Worm (Caenorhabditis elegans) whole organism, L1 larva: ENCODE results near the gene srw-22.

Source experiments
- C16A3.4 ChIP-seq: fragments of 150-350 bp; optimal IDR thresholded peaks from 2 replicates; lab custom pipeline; 2014; ENCODE audit warnings: missing biosample characterization, missing genetic modification characterization
- Y116A8C.19 ChIP-seq: sonication (generic microtip); optimal IDR thresholded peaks from 2 replicates; lab custom pipeline; 2016; ENCODE audit warnings: missing compliant biosample characterization, missing genetic modification characterization, borderline replicate concordance
- ceh-82 ChIP-seq, 3 experiments: fragments of 150-350 bp in 1 of 3; sonication (generic microtip) in 2 of 3; optimal IDR thresholded peaks; 2 replicates each; lab custom pipeline; 2014 to 2017; ENCODE audit warnings: missing biosample characterization in 3 of 3, missing genetic modification characterization in 3 of 3
- ceh-88 ChIP-seq: fragments of 200-800 bp; sonication (Bioruptor generic); IDR thresholded peaks from 2 replicates; pipeline ENCODE4 v1.3.6; 2022; ENCODE audit warnings: missing genetic modification characterization, missing compliant biosample characterization
- ceh-90 ChIP-seq: sonication (generic microtip); optimal IDR thresholded peaks from 2 replicates; lab custom pipeline; 2016; ENCODE audit warnings: missing genetic modification characterization, missing compliant biosample characterization
- efl-3 ChIP-seq: fragments of 200-800 bp; sonication (Bioruptor generic); optimal IDR thresholded peaks from 2 replicates; lab custom pipeline; 2018; ENCODE audit warnings: mild to moderate bottlenecking, missing genetic modification characterization, missing compliant biosample characterization
- egl-13 ChIP-seq: sonication (generic microtip); optimal IDR thresholded peaks from 2 replicates; lab custom pipeline; 2016; ENCODE audit warnings: missing genotype, missing genetic modification reagents, missing genetic modification characterization, missing compliant biosample characterization
- egl-27 ChIP-seq, 2 experiments: fragments of 150-350 bp in 1 of 2; sonication (generic microtip); optimal IDR thresholded peaks; 3 replicates each; lab custom pipeline; 2017 to 2018; ENCODE audit warnings: missing biosample characterization in 2 of 2, missing genetic modification characterization in 2 of 2, missing genetic modification reagents in 2 of 2
- elt-2 ChIP-seq: sonication (generic microtip); optimal IDR thresholded peaks from 2 replicates; lab custom pipeline; 2016; ENCODE audit warnings: missing genetic modification characterization, mild to moderate bottlenecking, inconsistent platforms, missing compliant biosample characterization, missing genetic modification reagents
- elt-3 ChIP-seq, 6 experiments: fragments of 150-350 bp in 1 of 6; sonication (generic microtip); optimal IDR thresholded peaks; 2 replicates each; lab custom pipeline; 2017 to 2018; ENCODE audit warnings: missing biosample characterization in 6 of 6, missing genetic modification characterization in 6 of 6, inconsistent platforms in 1 of 6
- ets-5 ChIP-seq: fragments of 200-800 bp; sonication (Bioruptor generic); IDR thresholded peaks from 2 replicates; pipeline ENCODE4 v1.3.6; 2022; ENCODE audit warnings: missing genetic modification characterization, missing compliant biosample characterization
- fkh-10 ChIP-seq: sonication (generic microtip); optimal IDR thresholded peaks from 2 replicates; lab custom pipeline; 2017; ENCODE audit warnings: missing biosample characterization, missing genetic modification reagents, missing genetic modification characterization
- fos-1 ChIP-seq: fragments of 150-350 bp; optimal IDR thresholded peaks from 2 replicates; lab custom pipeline; 2014; ENCODE audit warnings: missing biosample characterization, missing genetic modification characterization
- hpl-2 ChIP-seq: fragments of 150-350 bp; optimal IDR thresholded peaks from 2 replicates; lab custom pipeline; 2014; ENCODE audit warnings: missing biosample characterization, missing genetic modification reagents, missing genetic modification characterization
- isw-1 ChIP-seq: fragments of 200-800 bp; sonication (Bioruptor generic); IDR thresholded peaks from 2 replicates; pipeline ENCODE4 v1.3.6; 2022; ENCODE audit warnings: missing genetic modification characterization, missing compliant biosample characterization
- lin-15B ChIP-seq: fragments of 150-350 bp; sonication (generic microtip); optimal IDR thresholded peaks from 3 replicates; lab custom pipeline; 2014; ENCODE audit warnings: missing biosample characterization, missing genetic modification characterization
- lin-35 ChIP-seq, 2 experiments: fragments of 150-350 bp; optimal IDR thresholded peaks; 2 replicates each; lab custom pipeline; 2014; ENCODE audit warnings: missing biosample characterization in 2 of 2, missing genetic modification characterization in 2 of 2, missing genetic modification reagents in 2 of 2
- mef-2 ChIP-seq: fragments of 150-350 bp; optimal IDR thresholded peaks from 2 replicates; lab custom pipeline; 2014; ENCODE audit warnings: missing biosample characterization, missing genetic modification characterization
- mep-1 ChIP-seq: fragments of 150-350 bp; optimal IDR thresholded peaks from 2 replicates; lab custom pipeline; 2014; ENCODE audit warnings: missing biosample characterization, missing genetic modification characterization
- nhr-19 ChIP-seq: fragments of 200-800 bp; sonication (Bioruptor generic); conservative IDR thresholded peaks from 2 replicates; pipeline ENCODE4 v1.3.6; 2022; ENCODE audit warnings: missing genetic modification characterization, missing compliant biosample characterization
- nhr-237 ChIP-seq: fragments of 150-350 bp; optimal IDR thresholded peaks from 2 replicates; lab custom pipeline; 2014; ENCODE audit warnings: missing biosample characterization, missing genetic modification characterization
- nhr-77 ChIP-seq: fragments of 150-350 bp; optimal IDR thresholded peaks from 2 replicates; lab custom pipeline; 2014; ENCODE audit warnings: missing biosample characterization, missing genetic modification characterization
- nhr-90 ChIP-seq: sonication (generic microtip); optimal IDR thresholded peaks from 2 replicates; lab custom pipeline; 2016; ENCODE audit warnings: mild to moderate bottlenecking, missing genetic modification characterization, missing compliant biosample characterization; ENCODE audit not compliant: poor library complexity
- pag-3 ChIP-seq: sonication (generic microtip); optimal IDR thresholded peaks from 2 replicates; lab custom pipeline; 2017; ENCODE audit warnings: missing genetic modification characterization, mild to moderate bottlenecking, missing compliant biosample characterization, antibody characterized with exemption, borderline replicate concordance; ENCODE audit not compliant: insufficient read depth
- pqm-1 ChIP-seq: sonication (generic microtip); optimal IDR thresholded peaks from 3 replicates; lab custom pipeline; 2017; ENCODE audit warnings: missing biosample characterization, missing genetic modification characterization
- rnt-1 ChIP-seq: sonication (generic microtip); optimal IDR thresholded peaks from 2 replicates; lab custom pipeline; 2016; ENCODE audit warnings: mild to moderate bottlenecking, missing genetic modification characterization, moderate library complexity, missing compliant biosample characterization
- skn-1 ChIP-seq: fragments of 150-350 bp; optimal IDR thresholded peaks from 2 replicates; lab custom pipeline; 2014; ENCODE audit warnings: missing biosample characterization, missing genetic modification characterization
- snpc-4 ChIP-seq: fragments of 150-350 bp; optimal IDR thresholded peaks from 2 replicates; lab custom pipeline; 2014; ENCODE audit warnings: missing biosample characterization, missing genetic modification characterization
- sox-4 ChIP-seq: sonication (generic microtip); optimal IDR thresholded peaks from 2 replicates; lab custom pipeline; 2016; ENCODE audit warnings: missing genetic modification characterization, missing compliant biosample characterization
- sptf-1 ChIP-seq: fragments of 150-350 bp; optimal IDR thresholded peaks from 2 replicates; lab custom pipeline; 2014; ENCODE audit warnings: missing biosample characterization, missing genetic modification characterization
- sup-37 ChIP-seq: fragments of 200-800 bp; sonication (Bioruptor generic); optimal IDR thresholded peaks from 2 replicates; lab custom pipeline; 2018; ENCODE audit warnings: mild to moderate bottlenecking, missing genetic modification characterization, missing compliant biosample characterization
- swsn-7 ChIP-seq: sonication (generic microtip); optimal IDR thresholded peaks from 2 replicates; lab custom pipeline; 2016; ENCODE audit warnings: missing genetic modification characterization, missing compliant biosample characterization
- tbx-2 ChIP-seq: sonication (generic microtip); optimal IDR thresholded peaks from 2 replicates; lab custom pipeline; 2016; ENCODE audit warnings: missing genetic modification characterization, missing compliant biosample characterization
- tlp-1 ChIP-seq: fragments of 150-350 bp; optimal IDR thresholded peaks from 2 replicates; lab custom pipeline; 2014; ENCODE audit warnings: missing biosample characterization, missing genetic modification characterization
- zip-4 ChIP-seq: fragments of 200-800 bp; sonication (Bioruptor generic); optimal IDR thresholded peaks from 2 replicates; lab custom pipeline; 2018; ENCODE audit warnings: mild to moderate bottlenecking, missing genetic modification characterization, moderate library complexity, missing compliant biosample characterization
- ztf-4 ChIP-seq: fragments of 150-350 bp; optimal IDR thresholded peaks from 2 replicates; lab custom pipeline; 2014; ENCODE audit warnings: missing biosample characterization, missing genetic modification characterization

srw-22 gene

DNA sequence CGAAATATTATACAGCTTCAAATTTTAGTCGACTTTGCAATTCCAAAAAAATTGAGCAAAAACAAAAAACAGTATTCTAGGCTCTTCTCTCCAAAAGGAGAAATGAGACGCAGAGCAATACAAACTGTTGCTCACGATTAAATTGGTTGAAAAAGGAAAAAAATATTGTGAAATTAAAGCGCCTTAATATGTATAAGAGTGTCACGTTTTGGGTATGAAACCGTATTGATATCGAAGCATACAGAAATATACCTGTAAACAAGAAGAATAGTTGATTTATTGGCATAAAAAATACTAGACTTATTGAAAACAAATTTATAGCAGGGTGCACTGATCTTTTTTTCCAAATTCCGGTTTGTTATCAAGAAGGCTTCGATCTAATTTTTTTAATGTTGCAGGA is 2.6 kb upstream of the srw-22 start, which contains the start of gene M01B2.13:
Gene M01B2.13 (minus strand): TSS at position 101 of the 400 bp plus-strand sequence.
- TF ChIP-seq rnt-1 (no peak), sup-37 (no peak), lin-15B (tag; lab: Kevin White, UChicago) (no peak), Y116A8C.19 (no peak)

ce11 chrV:15267405-15267804 is 997 bp upstream of the srw-22 start, which contains the start of gene T10H4.13:
Gene T10H4.13 (minus strand): TSS chrV:15267505.
- TF ChIP-seq ztf-4 (tag; lab: Kevin White, UChicago) (no peak), elt-3 (tag; optimal IDR thresholded peaks at IDR 0.05; lab: Kevin White, UChicago) (no peak), tlp-1 (tag; lab: Kevin White, UChicago) (no peak), isw-1 (GFP tag; lab: Robert Waterston, UW) (no peak)

DNA sequence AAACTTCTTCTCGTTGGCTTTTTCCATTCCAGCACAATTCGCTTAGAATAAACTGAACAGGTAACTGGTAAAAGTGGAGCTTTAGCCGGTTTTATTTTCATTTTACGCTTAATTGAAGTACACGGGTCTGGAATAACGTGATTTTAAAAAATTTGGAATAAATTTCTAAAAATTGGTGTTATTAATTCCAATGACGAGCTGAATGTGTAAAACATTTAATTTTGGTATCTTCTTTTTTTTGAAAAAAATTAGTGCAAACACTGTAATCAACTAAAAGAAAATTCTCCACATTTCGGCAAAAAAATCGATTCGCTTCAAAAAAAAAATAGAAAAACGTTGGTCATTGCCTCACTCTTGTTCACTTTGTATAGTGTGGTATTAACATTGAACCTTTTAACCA is 3.9 kb downstream of the srw-22 start, which contains the start of gene T10H4.4:
Gene T10H4.4 (minus strand): TSS at position 101 of the 400 bp plus-strand sequence.
- TF ChIP-seq mef-2 (tag; lab: Kevin White, UChicago) (no peak), skn-1 (tag; lab: Kevin White, UChicago) (no peak), nhr-90 (no peak)

ce11 chrV:15274757-15275156 is 6.4 kb downstream of the srw-22 start, which contains the start of gene srw-16:
Gene srw-16 (minus strand): TSS chrV:15274857.
- TF ChIP-seq ceh-82 (tag; optimal IDR thresholded peaks at IDR 0.05; lab: Kevin White, UChicago): no peak
- TF ChIP-seq pqm-1 (tag; lab: Kevin White, UChicago): no peak
- no peak for TF ChIP-seq Y116A8C.19
- no peak for TF ChIP-seq egl-27 (tag; optimal IDR thresholded peaks at IDR 0.05; lab: Kevin White, UChicago)
- TF ChIP-seq ceh-90 (tag; lab: Kevin White, UChicago): no peak
- no peak for TF ChIP-seq C16A3.4 (tag; lab: Kevin White, UChicago)
- no peak for TF ChIP-seq ceh-88 (GFP tag; lab: Robert Waterston, UW)
- no peak for TF ChIP-seq fos-1 (tag; lab: Kevin White, UChicago)
- no peak for TF ChIP-seq tbx-2
- TF ChIP-seq swsn-7 (tag; lab: Kevin White, UChicago): no peak
- no peak for TF ChIP-seq tlp-1 (tag; lab: Kevin White, UChicago)
- TF ChIP-seq lin-35 (GFP tag; optimal IDR thresholded peaks at IDR 0.05; lab: Kevin White, UChicago): no peak
- no peak for TF ChIP-seq efl-3 (GFP tag; lab: Kevin White, UChicago)
- TF ChIP-seq zip-4 (GFP tag; lab: Kevin White, UChicago): no peak
- no peak for TF ChIP-seq nhr-19 (GFP tag; lab: Robert Waterston, UW)
- TF ChIP-seq nhr-77 (tag; lab: Kevin White, UChicago): no peak
- no peak for TF ChIP-seq mef-2 (tag; lab: Kevin White, UChicago)

ce11 chrV:15276915-15277314 is 8.5 kb downstream of the srw-22 start, which contains the start of gene srw-17:
Gene srw-17 (minus strand): TSS chrV:15277015.
- TF ChIP-seq mep-1 (tag; lab: Kevin White, UChicago) (no peak), sox-4 (tag; lab: Kevin White, UChicago) (no peak), tbx-2 (no peak)
- TF ChIP-seq, all 84 proteins: peak for 0

DNA sequence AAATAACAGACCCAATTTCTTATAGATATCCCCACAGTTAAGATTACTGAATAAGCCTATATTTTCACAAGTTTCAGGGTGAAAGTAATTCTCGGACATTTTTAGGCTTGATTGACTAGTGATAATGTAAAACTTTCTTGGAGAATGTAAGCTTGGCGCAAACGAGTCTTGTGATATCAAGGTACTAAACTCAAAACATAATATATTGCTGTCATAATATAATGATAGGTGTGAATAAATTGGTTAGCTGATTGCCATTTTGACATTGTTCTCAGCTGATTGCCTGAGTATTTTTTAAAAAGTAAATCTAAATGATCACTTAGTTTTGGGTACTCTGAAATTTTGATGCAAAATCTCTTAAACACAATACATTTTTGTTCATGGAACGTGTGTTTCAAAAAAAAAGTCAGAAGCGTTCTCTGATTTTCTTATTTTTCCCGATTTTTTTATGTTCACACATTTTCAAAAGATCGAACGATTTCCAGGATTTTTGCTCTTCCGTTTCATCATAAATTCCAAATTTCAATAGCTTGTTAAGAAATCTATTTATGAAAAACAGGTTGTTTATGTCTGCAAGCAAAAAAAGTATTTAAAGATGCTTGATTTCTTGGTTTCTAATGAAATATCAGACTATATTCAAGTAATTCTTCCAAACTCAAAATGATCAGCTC is 13.0 kb downstream of the srw-22 start, which contains the start of the genes srw-19 and srx-51:
Gene srw-19 (minus strand): TSS at position 101 of the 671 bp plus-strand sequence.
Gene srx-51 (plus strand): TSS at position 621 of the 671 bp plus-strand sequence.
- no peak for TF ChIP-seq isw-1 (GFP tag; lab: Robert Waterston, UW)
- no peak for TF ChIP-seq nhr-237 (tag; lab: Kevin White, UChicago)
- no peak for TF ChIP-seq snpc-4 (tag; lab: Kevin White, UChicago)
- no peak for TF ChIP-seq ets-5 (GFP tag; lab: Robert Waterston, UW)
- TF ChIP-seq egl-13 (tag; lab: Kevin White, UChicago): no peak
- no peak for TF ChIP-seq swsn-7 (tag; lab: Kevin White, UChicago)
- no peak for TF ChIP-seq elt-2 (tag; lab: Kevin White, UChicago)
- no peak for TF ChIP-seq fkh-10
- no peak for TF ChIP-seq hpl-2
- no peak for TF ChIP-seq Y116A8C.19
- no peak for TF ChIP-seq pag-3 (tag; lab: Kevin White, UChicago)
- TF ChIP-seq rnt-1: no peak
- no peak for TF ChIP-seq tbx-2
- TF ChIP-seq sptf-1 (tag; lab: Kevin White, UChicago): no peak
- no peak for TF ChIP-seq tlp-1 (tag; lab: Kevin White, UChicago)
- TF ChIP-seq nhr-77 (tag; lab: Kevin White, UChicago): no peak
- TF ChIP-seq, all 84 proteins: peak for 0
